Worm (Caenorhabditis elegans): ENCODE measurements around the gene F54E2.5.

DNA sequence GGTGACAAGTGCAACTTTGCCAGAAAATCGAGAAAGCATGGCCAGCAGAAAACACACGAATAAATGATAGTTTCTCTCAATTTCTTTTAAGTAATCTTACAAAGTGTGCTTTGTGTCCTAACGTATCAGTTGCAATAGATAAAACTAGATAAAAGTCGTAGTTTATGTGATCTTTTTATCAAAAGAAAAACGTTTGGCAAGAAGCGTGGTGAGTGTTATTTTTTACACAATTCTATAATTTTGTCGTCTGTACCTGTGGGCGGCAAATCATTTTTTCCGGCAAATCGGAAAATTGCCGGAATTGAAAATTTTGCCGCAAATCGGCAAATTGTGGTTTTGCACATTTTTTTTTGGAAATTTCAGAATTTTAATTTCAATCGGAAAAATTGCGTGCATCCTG, 48.4 kb downstream of the F54E2.5 start, which contains the start of gene R05D8.9:
- TF ChIP-seq Y53G8AR.9 (GFP tag; conservative IDR thresholded peaks at IDR 0.05) (no peak), rpc-1 (optimal IDR thresholded peaks at IDR 0.05) (no peak), rpc-1 (tag; optimal IDR thresholded peaks at IDR 0.05) (no peak), F37B4.10 (GFP tag; IDR thresholded peaks at IDR 0.05) (no peak), nfya-2 (GFP tag; IDR thresholded peaks at IDR 0.05) (no peak), sea-2 (GFP tag; IDR thresholded peaks at IDR 0.05) (no peak), efl-1 (GFP tag; optimal IDR thresholded peaks at IDR 0.05) (no peak), snpc-4 (GFP tag; optimal IDR thresholded peaks at IDR 0.05) (no peak), snpc-4 (tag; optimal IDR thresholded peaks at IDR 0.05) (no peak), unc-62 (GFP tag; optimal IDR thresholded peaks at IDR 0.05) (no peak)

Data from whole organism, young adult.